Worm (Caenorhabditis elegans): Measurements from ENCODE around the gene kqt-2.

The kqt-2 gene

ce11 chrX:8231858-8232257 lies 14.3 kb downstream of the kqt-2 start, which contains the start of gene K02A6.3 (continued):
- TF ChIP-seq grh-1 (GFP tag; IDR thresholded peaks at IDR 0.05) (peak; percentile 83), irx-1 (tag; optimal IDR thresholded peaks at IDR 0.05) (peak; percentile 86), blmp-1 (tag; optimal IDR thresholded peaks at IDR 0.05) (peak; percentile 93), ceh-63 (GFP tag; optimal IDR thresholded peaks at IDR 0.05) (no peak), sox-4 (tag; optimal IDR thresholded peaks at IDR 0.05) (peak; percentile 57), swsn-7 (tag; optimal IDR thresholded peaks at IDR 0.05) (peak; percentile 88), zag-1 (tag; optimal IDR thresholded peaks at IDR 0.05) (no peak), nhr-47 (tag; optimal IDR thresholded peaks at IDR 0.05) (peak; percentile 89), alr-1 (tag; optimal IDR thresholded peaks at IDR 0.05; ENCODE audit: borderline replicate concordance) (no peak), nhr-20 (tag; optimal IDR thresholded peaks at IDR 0.05) (peak; percentile 98), F16B12.6 (tag; optimal IDR thresholded peaks at IDR 0.05) (peak; percentile 20), mab-9 (GFP tag; IDR thresholded peaks at IDR 0.05) (peak; percentile 51), tlp-1 (tag; optimal IDR thresholded peaks at IDR 0.05) (no peak), zip-4 (GFP tag; optimal IDR thresholded peaks at IDR 0.05) (peak; percentile 44), pax-3 (tag; optimal IDR thresholded peaks at IDR 0.05) (no peak), C34B4.2 (tag; optimal IDR thresholded peaks at IDR 0.05) (no peak), dsc-1 (tag; optimal IDR thresholded peaks at IDR 0.05) (peak; percentile 61), ces-1 (GFP tag; optimal IDR thresholded peaks at IDR 0.05) (no peak), nhr-71 (tag; optimal IDR thresholded peaks at IDR 0.05) (peak; percentile 98), nhr-90 (tag; optimal IDR thresholded peaks at IDR 0.05; ENCODE audit: poor library complexity) (peak; percentile 96), unc-86 (tag; optimal IDR thresholded peaks at IDR 0.05) (peak; percentile 47), sup-37 (GFP tag; optimal IDR thresholded peaks at IDR 0.05) (peak; percentile 58), egl-13 (tag; optimal IDR thresholded peaks at IDR 0.05) (peak; percentile 1), lin-13 (GFP tag; optimal IDR thresholded peaks at IDR 0.05) (peak; percentile 78), nhr-77 (tag; optimal IDR thresholded peaks at IDR 0.05) (peak; percentile 69), hlh-17 (GFP tag; optimal IDR thresholded peaks at IDR 0.05; ENCODE audit: borderline replicate concordance) (no peak), nhr-19 (GFP tag; conservative IDR thresholded peaks at IDR 0.05) (peak; percentile 95), xbp-1 (tag; optimal IDR thresholded peaks at IDR 0.05) (peak; percentile 77), efl-3 (GFP tag; optimal IDR thresholded peaks at IDR 0.05) (no peak), fkh-8 (tag; optimal IDR thresholded peaks at IDR 0.05) (peak; percentile 45), egl-27 (tag; optimal IDR thresholded peaks at IDR 0.05) (peak in 1 of 2 experiments; percentile 26), nhr-85 (tag) (peak; percentile 99), Y116A8C.19 (tag; optimal IDR thresholded peaks at IDR 0.05; ENCODE audit: borderline replicate concordance) (no peak), sptf-1 (tag; optimal IDR thresholded peaks at IDR 0.05) (no peak), ama-1 (optimal IDR thresholded peaks at IDR 0.05) (peak; percentile 77), isw-1 (GFP tag; IDR thresholded peaks at IDR 0.05) (peak; percentile 46; the same call in 1 of the 2 replicates), ceh-90 (tag; optimal IDR thresholded peaks at IDR 0.05) (no peak), nhr-12 (tag; optimal IDR thresholded peaks at IDR 0.05) (no peak), snpc-4 (tag; optimal IDR thresholded peaks at IDR 0.05) (peak; percentile 74), jun-1 (tag; optimal IDR thresholded peaks at IDR 0.05) (peak; percentile 77), ztf-11 (tag; optimal IDR thresholded peaks at IDR 0.05) (no peak), dpl-1 (GFP tag; optimal IDR thresholded peaks at IDR 0.05) (peak; percentile 25 to 55 (median 40)), fkh-10 (GFP tag; optimal IDR thresholded peaks at IDR 0.05) (peak; percentile 14), efl-1 (optimal IDR thresholded peaks at IDR 0.05) (peak; percentile 43 to 60), efl-1 (GFP tag; optimal IDR thresholded peaks at IDR 0.05 in 1 of 2) (peak; percentile 35 to 91), C04F5.9 (tag; optimal IDR thresholded peaks at IDR 0.05) (peak; percentile 47), snu-23 (GFP tag; optimal IDR thresholded peaks at IDR 0.05) (peak; percentile 97), rnt-1 (tag; optimal IDR thresholded peaks at IDR 0.05) (peak; percentile 91), aha-1 (tag; optimal IDR thresholded peaks at IDR 0.05) (no peak), nhr-76 (tag; optimal IDR thresholded peaks at IDR 0.05) (no peak), C16A3.4 (tag; optimal IDR thresholded peaks at IDR 0.05) (peak; percentile 90)

Data from whole organism, L1 larva.